Worm (Caenorhabditis elegans) whole organism, young adult: ENCODE measurements around the gene clp-10.

ENCODE experiments used
- cebp-1 ChIP-seq, 2 experiments: fragments of 200-800 bp in 1 of 2; sonication (Bioruptor generic) in 1 of 2; sonication (generic microtip) in 1 of 2; IDR thresholded peaks in 1 of 2; optimal IDR thresholded peaks in 1 of 2; 2 replicates each; pipeline versions ENCODE4 v1.3.6 to Lab custom; 2017 to 2022; ENCODE audit warnings: missing compliant biosample characterization in 2 of 2, missing genetic modification characterization in 2 of 2, mild to moderate bottlenecking in 1 of 2, missing genetic modification reagents in 1 of 2, moderate library complexity in 1 of 2
- ceh-100 ChIP-seq: fragments of 200-800 bp; sonication (Bioruptor generic); IDR thresholded peaks from 2 replicates; pipeline ENCODE4 v1.3.6; 2022; ENCODE audit warnings: missing genetic modification reagents, missing genetic modification characterization, missing compliant biosample characterization
- ceh-58 ChIP-seq: fragments of 200-800 bp; sonication (Bioruptor generic); IDR thresholded peaks from 2 replicates; pipeline ENCODE4 v1.3.6; 2022; ENCODE audit warnings: missing genetic modification characterization, missing compliant biosample characterization
- hmg-20 ChIP-seq: fragments of 200-800 bp; sonication (Bioruptor generic); IDR thresholded peaks from 2 replicates; pipeline ENCODE4 v1.3.6; 2022; ENCODE audit warnings: missing genetic modification reagents, missing genetic modification characterization, missing compliant biosample characterization
- hsf-1 ChIP-seq: fragments of 200-800 bp; sonication (Bioruptor generic); IDR thresholded peaks from 2 replicates; pipeline ENCODE4 v1.3.6; 2022; ENCODE audit warnings: missing genetic modification reagents, missing genetic modification characterization, missing compliant biosample characterization
- lin-40 ChIP-seq: sonication (generic microtip); optimal IDR thresholded peaks from 2 replicates; lab custom pipeline; 2016; ENCODE audit warnings: missing genetic modification characterization, mild to moderate bottlenecking, missing compliant biosample characterization, missing genotype, missing genetic modification reagents
- lir-1 ChIP-seq: fragments of 200-800 bp; sonication (Bioruptor generic); conservative IDR thresholded peaks from 2 replicates; pipeline ENCODE4 v1.3.6; 2022; ENCODE audit warnings: missing genetic modification reagents, missing genetic modification characterization, missing compliant biosample characterization
- sdz-38 ChIP-seq: sonication (generic microtip); optimal IDR thresholded peaks from 2 replicates; lab custom pipeline; 2016; ENCODE audit warnings: missing genotype, missing genetic modification characterization, missing compliant biosample characterization
- snpc-4 ChIP-seq, 5 experiments: fragments of 150-350 bp in 1 of 5; sonication (generic microtip) in 4 of 5; optimal IDR thresholded peaks; 2 replicates each; lab custom pipeline; 2014 to 2018; ENCODE audit warnings: missing genetic modification characterization in 5 of 5, missing biosample characterization in 3 of 5, antibody characterized with exemption in 2 of 5, mild to moderate bottlenecking in 2 of 5, missing compliant biosample characterization in 2 of 5, missing genotype in 2 of 5, moderate library complexity in 2 of 5, missing genetic modification reagents in 1 of 5

- TF ChIP-seq hsf-1 = no peak
- no peak for TF ChIP-seq lin-40 (tag; lab: Kevin White, UChicago)
- TF ChIP-seq snpc-4 (GFP tag; optimal IDR thresholded peaks at IDR 0.05; lab: Kevin White, UChicago) = no peak
- no peak for TF ChIP-seq snpc-4 (tag; optimal IDR thresholded peaks at IDR 0.05; lab: Kevin White, UChicago)
- TF ChIP-seq ceh-58 = no peak
- TF ChIP-seq hmg-20 = no peak
- no peak for TF ChIP-seq lir-1
- TF ChIP-seq cebp-1 (GFP tag; IDR thresholded peaks at IDR 0.05; lab: Robert Waterston, UW) = no peak
- TF ChIP-seq cebp-1 (tag; optimal IDR thresholded peaks at IDR 0.05; lab: Kevin White, UChicago) = no peak
- TF ChIP-seq ceh-100 (GFP tag; lab: Robert Waterston, UW) = no peak
- TF ChIP-seq sdz-38 = no peak
Measured at ce11 chrIII:66160-66559, 28.1 kb upstream of the clp-10 start, which contains the start of gene pck-1.
